Worm (Caenorhabditis elegans) whole organism, young adult: ENCODE measurements around the gene allo-1.
"Not testable (repeated sequence)": the region's sequence is repeated elsewhere in the genome, so short reads cannot be mapped to it uniquely, and the experiment has no call there.

Experiments used
- B0019.2 ChIP-seq: fragments of 200-800 bp; sonication (Bioruptor generic); conservative IDR thresholded peaks from 2 replicates; pipeline ENCODE4 v1.3.6; 2022; ENCODE audit warnings: missing genetic modification reagents, missing genetic modification characterization, missing compliant biosample characterization
- C17E4.6 ChIP-seq: fragments of 200-800 bp; sonication (Bioruptor generic); IDR thresholded peaks from 2 replicates; pipeline ENCODE4 v1.3.6; 2022; ENCODE audit warnings: missing genetic modification reagents, missing genetic modification characterization, missing compliant biosample characterization
- F37B4.10 ChIP-seq: fragments of 200-800 bp; sonication (Bioruptor generic); IDR thresholded peaks from 2 replicates; pipeline ENCODE4 v1.3.6; 2022; ENCODE audit warnings: missing genetic modification characterization, missing compliant biosample characterization
- F39B2.1 ChIP-seq: fragments of 200-800 bp; sonication (Bioruptor generic); IDR thresholded peaks from 2 replicates; pipeline ENCODE4 v1.3.6; 2022; ENCODE audit warnings: missing genetic modification reagents, missing genetic modification characterization, missing compliant biosample characterization
- Y53F4B.3 ChIP-seq: fragments of 200-800 bp; sonication (Bioruptor generic); IDR thresholded peaks from 2 replicates; pipeline ENCODE4 v1.3.6; 2022; ENCODE audit warnings: missing genetic modification reagents, missing genetic modification characterization, missing compliant biosample characterization
- Y53G8AR.9 ChIP-seq: fragments of 200-800 bp; sonication (Bioruptor generic); conservative IDR thresholded peaks from 2 replicates; pipeline ENCODE4 v1.3.6; 2022; ENCODE audit warnings: missing genetic modification reagents, missing genetic modification characterization, missing compliant biosample characterization
- Y79H2A.3 ChIP-seq: fragments of 200-800 bp; sonication (Bioruptor generic); conservative IDR thresholded peaks from 2 replicates; pipeline ENCODE4 v1.3.6; 2022; ENCODE audit warnings: missing genetic modification reagents, missing genetic modification characterization, missing compliant biosample characterization
- Y95B8A.8 ChIP-seq: fragments of 200-800 bp; sonication (Bioruptor generic); IDR thresholded peaks from 2 replicates; pipeline ENCODE4 v1.3.6; 2022; ENCODE audit warnings: missing genetic modification reagents, missing genetic modification characterization, missing compliant biosample characterization
- ZK185.1 ChIP-seq: sonication (generic microtip); optimal IDR thresholded peaks from 2 replicates; lab custom pipeline; 2016; ENCODE audit warnings: mild to moderate bottlenecking, missing genetic modification characterization, missing compliant biosample characterization; ENCODE audit not compliant: poor library complexity, severe bottlenecking
- attf-3 ChIP-seq: fragments of 200-800 bp; sonication (Bioruptor generic); conservative IDR thresholded peaks from 2 replicates; pipeline ENCODE4 v1.3.6; 2022; ENCODE audit warnings: missing genetic modification reagents, missing genetic modification characterization, missing compliant biosample characterization
- ceh-27 ChIP-seq: fragments of 200-800 bp; sonication (Bioruptor generic); optimal IDR thresholded peaks from 2 replicates; lab custom pipeline; 2018; ENCODE audit warnings: mild to moderate bottlenecking, missing genetic modification characterization, moderate library complexity, missing compliant biosample characterization
- die-1 ChIP-seq: sonication (generic microtip); optimal IDR thresholded peaks from 2 replicates; lab custom pipeline; 2016; ENCODE audit warnings: missing genotype, mild to moderate bottlenecking, missing genetic modification characterization, missing compliant biosample characterization
- dox-1 ChIP-seq: fragments of 200-800 bp; sonication (Bioruptor generic); IDR thresholded peaks from 2 replicates; pipeline ENCODE4 v1.3.6; 2022; ENCODE audit warnings: missing genetic modification reagents, missing genetic modification characterization, missing compliant biosample characterization
- dpff-1 ChIP-seq: sonication (generic microtip); optimal IDR thresholded peaks from 2 replicates; lab custom pipeline; 2017; ENCODE audit warnings: mild to moderate bottlenecking, missing genetic modification characterization, missing compliant biosample characterization
- egl-18 ChIP-seq: fragments of 200-800 bp; sonication (Bioruptor generic); IDR thresholded peaks from 2 replicates; pipeline ENCODE4 v1.3.6; 2022; ENCODE audit warnings: missing genetic modification reagents, missing genetic modification characterization, missing compliant biosample characterization
- hlh-12 ChIP-seq: sonication (generic microtip); optimal IDR thresholded peaks from 2 replicates; lab custom pipeline; 2016; ENCODE audit warnings: missing genetic modification characterization, missing compliant biosample characterization
- hlh-26 ChIP-seq: fragments of 200-800 bp; sonication (Bioruptor generic); conservative IDR thresholded peaks from 2 replicates; pipeline ENCODE4 v1.3.6; 2022; ENCODE audit warnings: missing genetic modification reagents, missing genetic modification characterization, missing compliant biosample characterization
- hmg-20 ChIP-seq: fragments of 200-800 bp; sonication (Bioruptor generic); IDR thresholded peaks from 2 replicates; pipeline ENCODE4 v1.3.6; 2022; ENCODE audit warnings: missing genetic modification reagents, missing genetic modification characterization, missing compliant biosample characterization
- lin-40 ChIP-seq: sonication (generic microtip); optimal IDR thresholded peaks from 2 replicates; lab custom pipeline; 2016; ENCODE audit warnings: missing genetic modification characterization, mild to moderate bottlenecking, missing compliant biosample characterization, missing genotype, missing genetic modification reagents
- lir-1 ChIP-seq: fragments of 200-800 bp; sonication (Bioruptor generic); conservative IDR thresholded peaks from 2 replicates; pipeline ENCODE4 v1.3.6; 2022; ENCODE audit warnings: missing genetic modification reagents, missing genetic modification characterization, missing compliant biosample characterization
- lsy-27 ChIP-seq: sonication (generic microtip); optimal IDR thresholded peaks from 2 replicates; lab custom pipeline; 2017; ENCODE audit warnings: missing genetic modification characterization, mild to moderate bottlenecking, missing compliant biosample characterization, antibody characterized with exemption, missing genotype, borderline replicate concordance; ENCODE audit not compliant: insufficient read depth
- madf-3 ChIP-seq: fragments of 200-800 bp; sonication (Bioruptor generic); IDR thresholded peaks from 2 replicates; pipeline ENCODE4 v1.3.6; 2022; ENCODE audit warnings: missing genetic modification reagents, missing genetic modification characterization, missing compliant biosample characterization
- madf-6 ChIP-seq: fragments of 200-800 bp; sonication (Bioruptor generic); IDR thresholded peaks from 2 replicates; pipeline ENCODE4 v1.3.6; 2022; ENCODE audit warnings: missing genetic modification reagents, missing genetic modification characterization, missing compliant biosample characterization
- mcd-1 ChIP-seq: fragments of 200-800 bp; sonication (Bioruptor generic); IDR thresholded peaks from 2 replicates; pipeline ENCODE4 v1.3.6; 2022; ENCODE audit warnings: missing genetic modification reagents, missing genetic modification characterization, missing compliant biosample characterization
- mes-4 ChIP-seq: sonication (generic microtip); optimal IDR thresholded peaks from 2 replicates; lab custom pipeline; 2016; ENCODE audit warnings: missing genotype, missing genetic modification characterization, missing compliant biosample characterization
- nhr-179 ChIP-seq: sonication (generic microtip); optimal IDR thresholded peaks from 2 replicates; lab custom pipeline; 2016; ENCODE audit warnings: mild to moderate bottlenecking, missing genetic modification characterization, missing compliant biosample characterization
- nhr-90 ChIP-seq: sonication (generic microtip); optimal IDR thresholded peaks from 2 replicates; lab custom pipeline; 2016; ENCODE audit warnings: missing genotype, mild to moderate bottlenecking, missing genetic modification characterization, missing compliant biosample characterization
- pha-4 ChIP-seq: fragments of 150-350 bp; sonication (generic microtip); optimal IDR thresholded peaks from 2 replicates; lab custom pipeline; 2014; ENCODE audit warnings: missing biosample characterization, missing genetic modification reagents, missing genetic modification characterization
- rcor-1 ChIP-seq: fragments of 200-800 bp; sonication (Bioruptor generic); IDR thresholded peaks from 2 replicates; pipeline ENCODE4 v1.3.6; 2022; ENCODE audit warnings: missing genetic modification reagents, missing genetic modification characterization, missing compliant biosample characterization
- rec-8 ChIP-seq, 2 experiments: sonication (generic microtip); optimal IDR thresholded peaks; 2 replicates each; lab custom pipeline; 2016; ENCODE audit warnings: mild to moderate bottlenecking in 2 of 2, missing genetic modification characterization in 2 of 2, missing genetic modification reagents in 2 of 2, missing genotype in 2 of 2, missing biosample characterization in 1 of 2, missing compliant biosample characterization in 1 of 2, moderate library complexity in 1 of 2
- snpc-3.4 ChIP-seq: sonication (generic microtip); optimal IDR thresholded peaks from 2 replicates; lab custom pipeline; 2017; ENCODE audit warnings: missing genetic modification characterization, mild to moderate bottlenecking, missing compliant biosample characterization, antibody characterized with exemption, moderate library complexity, missing genotype, missing genetic modification reagents
- tbp1 ChIP-seq: fragments of 200-800 bp; sonication (Bioruptor generic); optimal IDR thresholded peaks from 2 replicates; lab custom pipeline; 2018; ENCODE audit warnings: mild to moderate bottlenecking, missing genetic modification characterization, missing compliant biosample characterization
- tlf-1 ChIP-seq: fragments of 200-800 bp; sonication (Bioruptor generic); optimal IDR thresholded peaks from 2 replicates; lab custom pipeline; 2018; ENCODE audit warnings: mild to moderate bottlenecking, missing genetic modification characterization, missing compliant biosample characterization
- unc-130 ChIP-seq: sonication (generic microtip); optimal IDR thresholded peaks from 2 replicates; lab custom pipeline; 2016; ENCODE audit warnings: missing genetic modification reagents, missing genetic modification characterization, missing compliant biosample characterization
- xnd-1 ChIP-seq: sonication (generic microtip); optimal IDR thresholded peaks from 2 replicates; lab custom pipeline; 2016; ENCODE audit warnings: missing genotype, missing genetic modification reagents, missing genetic modification characterization, missing compliant biosample characterization
- ztf-6 ChIP-seq: fragments of 200-800 bp; sonication (Bioruptor generic); IDR thresholded peaks from 2 replicates; pipeline ENCODE4 v1.3.6; 2022; ENCODE audit warnings: missing genetic modification reagents, missing genetic modification characterization, missing compliant biosample characterization

The allo-1 gene

DNA sequence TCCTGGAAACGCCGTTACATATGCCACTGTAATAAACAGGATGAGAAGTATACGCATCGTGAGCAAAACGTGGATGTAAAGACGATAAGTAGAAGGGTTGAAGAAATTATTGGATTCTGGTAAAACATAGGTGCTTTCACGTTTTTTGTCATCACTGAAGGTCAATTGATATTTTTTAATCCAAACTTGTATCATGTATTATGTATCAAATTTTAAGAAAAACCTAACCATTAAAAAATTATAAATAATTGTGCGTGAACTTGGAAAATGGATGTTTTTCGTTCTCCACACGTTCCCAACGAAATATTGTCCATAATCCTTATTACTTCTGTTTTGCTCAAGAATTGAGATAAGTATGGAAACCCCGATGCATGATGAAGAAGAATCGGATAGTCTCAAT lies 6.7 kb downstream of the allo-1 start, which contains the start of gene R102.8:
Gene R102.8, minus strand, starts transcription at position 101 of the 400 bp plus-strand sequence.
- TF ChIP-seq B0019.2 (GFP tag; lab: Robert Waterston, UW), result no peak
- TF ChIP-seq C17E4.6 (GFP tag; lab: Robert Waterston, UW), result no peak
- no peak for TF ChIP-seq lsy-27
- no peak for TF ChIP-seq die-1 (tag; lab: Kevin White, UChicago)
- TF ChIP-seq ztf-6, result no peak
- TF ChIP-seq ZK185.1 (tag; lab: Kevin White, UChicago), result no peak
- TF ChIP-seq attf-3 (GFP tag; lab: Robert Waterston, UW), result no peak
- TF ChIP-seq nhr-179 (tag; lab: Kevin White, UChicago), result no peak

- no peak for TF ChIP-seq tbp1 (GFP tag; lab: Kevin White, UChicago)
- no peak for TF ChIP-seq hlh-12 (tag; lab: Kevin White, UChicago)
- no peak for TF ChIP-seq egl-18 (GFP tag; lab: Robert Waterston, UW)
- TF ChIP-seq Y53G8AR.9 (GFP tag; lab: Robert Waterston, UW), result no peak
- TF ChIP-seq dpff-1, result no peak
- no peak for TF ChIP-seq ceh-27 (GFP tag; lab: Kevin White, UChicago)
- TF ChIP-seq Y53F4B.3, result no peak
- TF ChIP-seq die-1 (tag; lab: Kevin White, UChicago), result no peak
- no peak for TF ChIP-seq lsy-27
These were observed 7.8 kb downstream of the allo-1 start, which contains the start of gene R102.3 for ce11 chrIV:10688972-10689567. TSS of gene R102.3 (plus strand) at chrIV:10689517.

DNA sequence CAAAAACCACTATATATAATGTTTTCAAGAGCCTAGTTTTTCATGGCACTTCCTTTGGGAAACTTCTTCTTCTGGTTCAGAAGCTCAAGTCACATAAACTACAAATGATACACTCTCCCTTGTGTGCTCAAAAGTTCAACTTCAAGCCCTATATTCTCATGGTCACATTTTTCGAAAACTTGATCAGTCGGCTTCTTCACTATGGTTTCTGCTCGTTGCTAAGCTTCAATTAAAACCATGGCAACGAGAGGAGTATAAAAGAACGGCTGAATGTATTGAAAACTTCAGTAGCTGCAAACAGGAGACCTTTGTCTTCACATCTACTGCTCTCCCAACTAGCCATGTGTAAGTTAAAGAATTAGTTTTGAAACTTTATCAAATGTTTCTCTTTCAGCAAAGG lies 9.6 kb downstream of the allo-1 start, which contains the start of gene R102.2:
Gene R102.2, plus strand, starts transcription at position 301 of the 400 bp plus-strand sequence.
- TF ChIP-seq pha-4 (tag; lab: Kevin White, UChicago); tlf-1 (GFP tag; lab: Kevin White, UChicago); dox-1 (GFP tag; lab: Robert Waterston, UW): not testable (repeated sequence)

DNA sequence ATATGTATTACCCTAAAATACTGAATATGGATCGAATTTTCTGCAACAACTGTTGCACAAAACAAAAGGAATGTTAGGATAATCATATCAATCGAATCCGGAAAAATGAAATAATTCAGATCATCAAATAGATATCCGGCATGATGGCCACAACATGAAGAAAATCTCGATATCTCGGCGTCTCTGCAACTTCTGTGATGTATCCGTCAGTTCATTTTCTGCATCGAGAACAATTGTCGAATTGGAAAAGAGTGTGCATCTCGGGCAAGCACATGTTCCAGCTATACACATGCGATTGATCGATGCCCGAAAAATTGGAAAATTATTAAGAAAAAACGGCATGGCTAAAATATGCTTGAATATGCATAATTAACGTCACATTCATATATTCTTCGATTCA lies 11.1 kb downstream of the allo-1 start, which contains the start of the genes K08C7.6 and R102.1:
Gene K08C7.6, minus strand, starts transcription at position 101 of the 400 bp plus-strand sequence.
Gene R102.1, plus strand, starts transcription at position 291 of the 400 bp plus-strand sequence.
- no peak for TF ChIP-seq mes-4 (tag; lab: Kevin White, UChicago)
- TF ChIP-seq madf-3 (GFP tag; lab: Robert Waterston, UW), result no peak
- no peak for TF ChIP-seq lin-40 (tag; lab: Kevin White, UChicago)
- no peak for TF ChIP-seq unc-130
- no peak for TF ChIP-seq F39B2.1
- TF ChIP-seq madf-6 (GFP tag; lab: Robert Waterston, UW), result no peak
- no peak for TF ChIP-seq Y79H2A.3 (GFP tag; lab: Robert Waterston, UW)
- no peak for TF ChIP-seq rec-8 (tag; optimal IDR thresholded peaks at IDR 0.05; lab: Kevin White, UChicago)
- TF ChIP-seq rcor-1 (GFP tag; lab: Robert Waterston, UW), result no peak
- no peak for TF ChIP-seq hmg-20 (GFP tag; lab: Robert Waterston, UW)

ce11 chrIV:10682155-10682749 lies 14.6 kb downstream of the allo-1 start, which contains the start of gene fmo-2:
TSS of gene fmo-2 (plus strand) at chrIV:10682524.
- TF ChIP-seq F37B4.10 (no peak), nhr-90 (no peak), snpc-3.4 (no peak), hlh-26 (no peak), lir-1 (GFP tag; lab: Robert Waterston, UW) (no peak), ceh-27 (GFP tag; lab: Kevin White, UChicago) (no peak), Y95B8A.8 (no peak), xnd-1 (no peak), mcd-1 (no peak)
